Worm (Caenorhabditis elegans): ENCODE data around the gene brf-1.

Gene brf-1

ce11 chrII:7357176-7357575, 51.5 kb downstream of the brf-1 start:
- TF ChIP-seq flt-1 (GFP tag; IDR thresholded peaks at IDR 0.05) (no peak), ref-1 (GFP tag; conservative IDR thresholded peaks at IDR 0.05) (no peak), tab-1 (GFP tag; IDR thresholded peaks at IDR 0.05) (no peak), ztf-29 (GFP tag; IDR thresholded peaks at IDR 0.05) (no peak), ztf-23 (GFP tag; IDR thresholded peaks at IDR 0.05) (no peak), T22C8.4 (GFP tag; IDR thresholded peaks at IDR 0.05) (no peak), klf-2 (GFP tag; conservative IDR thresholded peaks at IDR 0.05) (no peak), cog-1 (tag; optimal IDR thresholded peaks at IDR 0.05) (no peak), med-1 (GFP tag; optimal IDR thresholded peaks at IDR 0.05; ENCODE audit: insufficient read depth) (no peak)

All from whole organism, midembryonic.